Fruit fly (Drosophila melanogaster) whole organism, wandering third instar larva: ENCODE data around the gene DEF8.

ENCODE experiments used
- Abd-B ChIP-seq: fragments of >200 bp; optimal IDR thresholded peaks from 2 replicates; lab custom pipeline; 2017; ENCODE audit warnings: missing biosample characterization, missing genetic modification characterization
- CG32264 ChIP-seq: fragments of 200-800 bp; sonication (Bioruptor generic); optimal IDR thresholded peaks from 2 replicates; lab custom pipeline; 2016; ENCODE audit warnings: missing biosample characterization, missing genetic modification characterization
- CG9705 ChIP-seq: fragments of 200-800 bp; sonication (Bioruptor generic); optimal IDR thresholded peaks from 2 replicates; lab custom pipeline; 2018; ENCODE audit warnings: missing biosample characterization, mild to moderate bottlenecking, missing genetic modification characterization
- CrebA ChIP-seq: fragments of 200-800 bp; sonication (Bioruptor generic); optimal IDR thresholded peaks from 2 replicates; lab custom pipeline; 2016; ENCODE audit warnings: missing biosample characterization, mild to moderate bottlenecking, missing genetic modification characterization, borderline replicate concordance
- Dfd ChIP-seq: fragments of >200 bp; optimal IDR thresholded peaks from 2 replicates; lab custom pipeline; 2017; ENCODE audit warnings: missing biosample characterization, missing genetic modification characterization
- Dif ChIP-seq: fragments of 200-275, 200-300 bp; sonication (Bioruptor generic); optimal IDR thresholded peaks from 2 replicates; lab custom pipeline; 2018; ENCODE audit warnings: missing biosample characterization, missing genetic modification characterization; ENCODE audit not compliant: partially characterized antibody
- HLH106 ChIP-seq: fragments of 200-800 bp; optimal IDR thresholded peaks from 3 replicates; lab custom pipeline; 2019; ENCODE audit warnings: missing biosample characterization, mild to moderate bottlenecking, missing genetic modification characterization, moderate library complexity
- Hnf4 ChIP-seq: fragments of 200-800 bp; sonication (Bioruptor generic); optimal IDR thresholded peaks from 2 replicates; lab custom pipeline; 2016; ENCODE audit warnings: missing biosample characterization, mild to moderate bottlenecking, missing genetic modification characterization
- Hr78 ChIP-seq: fragments of >200 bp; optimal IDR thresholded peaks from 2 replicates; lab custom pipeline; 2017; ENCODE audit warnings: missing biosample characterization, missing genetic modification characterization
- Hr83 ChIP-seq: fragments of 200-300 bp; sonication (Bioruptor generic); optimal IDR thresholded peaks from 2 replicates; lab custom pipeline; 2016; ENCODE audit warnings: missing biosample characterization, mild to moderate bottlenecking, missing genetic modification characterization, moderate library complexity; ENCODE audit not compliant: poor library complexity, severe bottlenecking
- Jra ChIP-seq: sonication (Bioruptor generic); optimal IDR thresholded peaks from 2 replicates; lab custom pipeline; 2016; ENCODE audit warnings: missing biosample characterization, missing genetic modification characterization
- N ChIP-seq: fragments of >200 bp; optimal IDR thresholded peaks from 2 replicates; lab custom pipeline; 2018; ENCODE audit warnings: missing biosample characterization, missing external identifiers, missing genetic modification characterization
- OdsH ChIP-seq: fragments of 200-800 bp; sonication (Bioruptor generic); optimal IDR thresholded peaks from 2 replicates; lab custom pipeline; 2016; ENCODE audit warnings: missing biosample characterization, mild to moderate bottlenecking, missing genetic modification characterization
- Rel ChIP-seq, 2 experiments: fragments of 200-800 bp; sonication (Bioruptor generic) in 1 of 2; optimal IDR thresholded peaks; 2 replicates in 1 of 2; 3 replicates in 1 of 2; lab custom pipeline; 2016 to 2019; ENCODE audit warnings: mild to moderate bottlenecking in 2 of 2, missing biosample characterization in 2 of 2, missing genetic modification characterization in 2 of 2, moderate library complexity in 1 of 2
- Sp1 ChIP-seq: fragments of 200-800 bp; sonication (Bioruptor generic); optimal IDR thresholded peaks from 3 replicates; lab custom pipeline; 2019; ENCODE audit warnings: missing biosample characterization, mild to moderate bottlenecking, missing genetic modification characterization, moderate library complexity
- Vsx2 ChIP-seq: fragments of 200-300, 225-300 bp; sonication (Bioruptor generic); optimal IDR thresholded peaks from 2 replicates; lab custom pipeline; 2018; ENCODE audit warnings: missing biosample characterization, missing genetic modification characterization; ENCODE audit not compliant: partially characterized antibody
- br ChIP-seq: fragments of 200-800 bp; sonication (Bioruptor generic); optimal IDR thresholded peaks from 2 replicates; lab custom pipeline; 2016; ENCODE audit warnings: missing biosample characterization, missing genetic modification characterization
- brk ChIP-seq: fragments of 200-800 bp; sonication (Bioruptor generic); optimal IDR thresholded peaks from 2 replicates; lab custom pipeline; 2016; ENCODE audit warnings: missing biosample characterization, mild to moderate bottlenecking, missing genetic modification characterization
- dmrt93B ChIP-seq: fragments of 200-800 bp; sonication (Bioruptor generic); optimal IDR thresholded peaks from 2 replicates; lab custom pipeline; 2018; ENCODE audit warnings: missing biosample characterization, mild to moderate bottlenecking, missing genetic modification characterization
- dsf ChIP-seq: sonication (Bioruptor generic); optimal IDR thresholded peaks from 2 replicates; lab custom pipeline; 2016; ENCODE audit warnings: missing biosample characterization, missing genetic modification characterization, borderline replicate concordance
- foxo ChIP-seq, 2 experiments: fragments of 200-800 bp; sonication (Bioruptor generic); optimal IDR thresholded peaks; 2 replicates in 1 of 2; 3 replicates in 1 of 2; lab custom pipeline; 2016 to 2017; ENCODE audit warnings: missing biosample characterization in 2 of 2, missing genetic modification characterization in 2 of 2
- fru ChIP-seq: fragments of 200-800 bp; sonication (Bioruptor generic); optimal IDR thresholded peaks from 3 replicates; lab custom pipeline; 2016; ENCODE audit warnings: missing biosample characterization, mild to moderate bottlenecking, missing genetic modification characterization
- h ChIP-seq: fragments of 200-800 bp; sonication (Bioruptor generic); optimal IDR thresholded peaks from 3 replicates; lab custom pipeline; 2016; ENCODE audit warnings: missing biosample characterization, mild to moderate bottlenecking, missing genetic modification characterization
- jim ChIP-seq: fragments of 175-275, 200-325 bp; sonication (Bioruptor generic); optimal IDR thresholded peaks from 2 replicates; lab custom pipeline; 2016; ENCODE audit warnings: missing biosample characterization, mild to moderate bottlenecking, missing genetic modification characterization
- lola ChIP-seq: fragments of >200 bp; optimal IDR thresholded peaks from 2 replicates; lab custom pipeline; 2017; ENCODE audit warnings: missing biosample characterization, missing genetic modification characterization
- pan ChIP-seq: fragments of >200 bp; optimal IDR thresholded peaks from 2 replicates; lab custom pipeline; 2017
- psq ChIP-seq: fragments of 200-800 bp; sonication (Bioruptor generic); optimal IDR thresholded peaks from 3 replicates; lab custom pipeline; 2017; ENCODE audit warnings: missing biosample characterization, mild to moderate bottlenecking, missing genetic modification characterization, moderate library complexity
- rgr ChIP-seq: fragments of 200-800 bp; sonication (Bioruptor generic); optimal IDR thresholded peaks from 3 replicates; lab custom pipeline; 2016; ENCODE audit warnings: missing biosample characterization, mild to moderate bottlenecking, missing genetic modification characterization
- sage ChIP-seq: fragments of 200-800 bp; sonication (Bioruptor generic); optimal IDR thresholded peaks from 2 replicates; lab custom pipeline; 2016; ENCODE audit warnings: missing biosample characterization, mild to moderate bottlenecking, missing genetic modification characterization
- sv ChIP-seq: fragments of 200-800 bp; sonication (Bioruptor generic); optimal IDR thresholded peaks from 3 replicates; lab custom pipeline; 2016; ENCODE audit warnings: missing biosample characterization, missing genetic modification characterization
- tai ChIP-seq: sonication (Bioruptor generic); optimal IDR thresholded peaks from 2 replicates; lab custom pipeline; 2016; ENCODE audit warnings: missing biosample characterization, missing genetic modification characterization
- usp ChIP-seq: fragments of >200 bp; optimal IDR thresholded peaks from 2 replicates; lab custom pipeline; 2017; ENCODE audit warnings: missing biosample characterization, missing genetic modification characterization
- woc ChIP-seq: sonication (Bioruptor generic); optimal IDR thresholded peaks from 2 replicates; lab custom pipeline; 2016; ENCODE audit warnings: missing biosample characterization, mild to moderate bottlenecking, missing genetic modification characterization

The DEF8 gene

dm6 chr3L:12118156-12118555, 13.8 kb upstream of the DEF8 start, which contains the start of gene ssp:
Gene ssp, plus strand, starts transcription at chr3L:12118257.
- TF ChIP-seq psq (GFP tag; lab: Kevin White, UChicago) = no peak
- TF ChIP-seq dmrt93B (GFP tag; lab: Kevin White, UChicago) = no peak
- TF ChIP-seq, all 38 proteins: peak for 0

dm6 chr3L:12118631-12119030, 13.3 kb upstream of the DEF8 start:
- TF ChIP-seq OdsH = no peak
- TF ChIP-seq woc = no peak
- no peak for TF ChIP-seq psq (GFP tag; lab: Kevin White, UChicago)
- no peak for TF ChIP-seq rgr (GFP tag; lab: Kevin White, UChicago)
- TF ChIP-seq br (GFP tag; lab: Kevin White, UChicago) = no peak
- TF ChIP-seq dmrt93B (GFP tag; lab: Kevin White, UChicago) = no peak
- TF ChIP-seq Hnf4 (GFP tag; lab: Kevin White, UChicago) = no peak
- no peak for TF ChIP-seq Jra (GFP tag; lab: Kevin White, UChicago)
- no peak for TF ChIP-seq dsf (GFP tag; lab: Kevin White, UChicago)
- no peak for TF ChIP-seq pan
- no peak for TF ChIP-seq Hr78

- TF ChIP-seq CG32264 (GFP tag; lab: Kevin White, UChicago) = no peak
- no peak for TF ChIP-seq psq (GFP tag; lab: Kevin White, UChicago)
- no peak for TF ChIP-seq Rel (GFP tag; optimal IDR thresholded peaks at IDR 0.05; lab: Kevin White, UChicago)
- TF ChIP-seq Rel (tag; optimal IDR thresholded peaks at IDR 0.05; lab: Kevin White, UChicago) = no peak
- TF ChIP-seq tai = no peak
- no peak for TF ChIP-seq usp (GFP tag; lab: Kevin White, UChicago)
- no peak for TF ChIP-seq OdsH
- TF ChIP-seq CrebA (GFP tag; lab: Kevin White, UChicago) = no peak
- no peak for TF ChIP-seq fru (GFP tag; lab: Kevin White, UChicago)
- TF ChIP-seq sage (GFP tag; lab: Kevin White, UChicago) = no peak
- no peak for TF ChIP-seq dsf (GFP tag; lab: Kevin White, UChicago)
- no peak for TF ChIP-seq Dif (GFP tag; lab: Kevin White, UChicago)
- TF ChIP-seq Vsx2 (GFP tag; lab: Kevin White, UChicago) = no peak
- TF ChIP-seq Hnf4 (GFP tag; lab: Kevin White, UChicago) = no peak
- no peak for TF ChIP-seq woc
- no peak for TF ChIP-seq HLH106 (tag; lab: Kevin White, UChicago)
- no peak for TF ChIP-seq Abd-B (GFP tag; lab: Kevin White, UChicago)
- TF ChIP-seq dmrt93B (GFP tag; lab: Kevin White, UChicago) = no peak
- no peak for TF ChIP-seq rgr (GFP tag; lab: Kevin White, UChicago)
- no peak for TF ChIP-seq Jra (GFP tag; lab: Kevin White, UChicago)
- TF ChIP-seq br (GFP tag; lab: Kevin White, UChicago) = no peak
These were observed 12.0 kb upstream of the DEF8 start, which contains the start of gene CG11560 for dm6 chr3L:12119875-12120485. Gene CG11560, plus strand, starts transcription at chr3L:12120019.

- peak; percentile 99 for TF ChIP-seq Dfd (GFP tag; lab: Kevin White, UChicago)
- TF ChIP-seq Hnf4 (GFP tag; lab: Kevin White, UChicago) = no peak
These were observed 9.1 kb upstream of the DEF8 start for dm6 chr3L:12122891-12123290.

dm6 chr3L:12124138-12124583, 7.8 kb upstream of the DEF8 start:
- TF ChIP-seq rgr (GFP tag; lab: Kevin White, UChicago) (peak; percentile 54), lola (no peak), pan (no peak), N (GFP tag; lab: Kevin White, UChicago) (peak; percentile 93), Sp1 (GFP tag; lab: Kevin White, UChicago) (peak; percentile 36), Abd-B (GFP tag; lab: Kevin White, UChicago) (peak; percentile 58), brk (GFP tag; lab: Kevin White, UChicago) (no peak), h (peak; percentile 74), foxo (GFP tag; optimal IDR thresholded peaks at IDR 0.05; lab: Kevin White, UChicago) (peak in 1 of 2 experiments; percentile 34), psq (GFP tag; lab: Kevin White, UChicago) (peak; percentile 47), jim (GFP tag; lab: Kevin White, UChicago) (no peak), CG9705 (peak; percentile 6), Jra (GFP tag; lab: Kevin White, UChicago) (no peak), Dif (GFP tag; lab: Kevin White, UChicago) (peak; percentile 73), HLH106 (tag; lab: Kevin White, UChicago) (peak; percentile 36), Rel (GFP tag; optimal IDR thresholded peaks at IDR 0.05; lab: Kevin White, UChicago) (no peak), Rel (tag; optimal IDR thresholded peaks at IDR 0.05; lab: Kevin White, UChicago) (peak; percentile 76), Hr78 (peak; percentile 68), sv (GFP tag; lab: Kevin White, UChicago) (no peak), Hr83 (peak; percentile 87)
- TF ChIP-seq, all 38 proteins: peak for 13
